Fruit fly (Drosophila melanogaster): Measurements from ENCODE around the gene CG14780.

Gene CG14780

dm6 chrX:1470562-1470961, 1.8 kb upstream of the CG14780 start, which contains the start of gene pck (continued):
- peak; percentile 47 for TF ChIP-seq Six4 (GFP tag; optimal IDR thresholded peaks at IDR 0.05)
- TF ChIP-seq cg (GFP tag; optimal IDR thresholded peaks at IDR 0.05), result peak; percentile 42
- TF ChIP-seq Nf-YC (tag; optimal IDR thresholded peaks at IDR 0.05), result peak; percentile 31
- no peak for TF ChIP-seq croc (GFP tag; conservative IDR thresholded peaks at IDR 0.05)
- peak; percentile 93 for TF ChIP-seq Med (GFP tag)
- peak; percentile 24; the same call in 1 of the 3 replicates for TF ChIP-seq CG14860 (GFP tag; IDR thresholded peaks at IDR 0.05; ENCODE audit: partially characterized antibody)
- no peak for TF ChIP-seq pros (GFP tag; optimal IDR thresholded peaks at IDR 0.05)
- TF ChIP-seq ab (GFP tag; optimal IDR thresholded peaks at IDR 0.05), result peak; percentile 44
- TF ChIP-seq ERR (GFP tag; optimal IDR thresholded peaks at IDR 0.05), result peak; percentile 60
- TF ChIP-seq phol (tag; optimal IDR thresholded peaks at IDR 0.05), result peak; percentile 53
- no peak for TF ChIP-seq CG14965 (GFP tag; optimal IDR thresholded peaks at IDR 0.05; ENCODE audit: borderline replicate concordance)
- no peak for TF ChIP-seq tll (GFP tag; optimal IDR thresholded peaks at IDR 0.05)
- no peak for TF ChIP-seq B-H2 (GFP tag; optimal IDR thresholded peaks at IDR 0.05)
- no peak for TF ChIP-seq TFAM (GFP tag; optimal IDR thresholded peaks at IDR 0.05)
- TF ChIP-seq CG17359 (tag; optimal IDR thresholded peaks at IDR 0.05), result peak; percentile 52
- peak; percentile 56 for TF ChIP-seq CG1024 (GFP tag; IDR thresholded peaks at IDR 0.05)
- TF ChIP-seq CG15696 (tag; optimal IDR thresholded peaks at IDR 0.05), result peak; percentile 59
- TF ChIP-seq pan (optimal IDR thresholded peaks at IDR 0.05), result no peak
- peak in 1 of 2 experiments; percentile 70 for TF ChIP-seq pan (GFP tag; optimal IDR thresholded peaks at IDR 0.05 in 1 of 2, IDR thresholded peaks at IDR 0.05 in 1 of 2)
- TF ChIP-seq tna (GFP tag; IDR thresholded peaks at IDR 0.05; ENCODE audit: partially characterized antibody), result no peak
- no peak for TF ChIP-seq kni (GFP tag; optimal IDR thresholded peaks at IDR 0.05)
- no peak for TF ChIP-seq dmrt99B (tag; optimal IDR thresholded peaks at IDR 0.05)
- peak; percentile 32; the same call in 1 of the 2 replicates for TF ChIP-seq CG4360 (GFP tag; IDR thresholded peaks at IDR 0.05)
- peak; percentile 67 for TF ChIP-seq CG17829 (tag; optimal IDR thresholded peaks at IDR 0.05)
- no peak for TF ChIP-seq Hr78 (GFP tag; optimal IDR thresholded peaks at IDR 0.05)
- TF ChIP-seq gsb (GFP tag; IDR thresholded peaks at IDR 0.05), result no peak
- no peak for TF ChIP-seq NK7.1 (GFP tag; optimal IDR thresholded peaks at IDR 0.05)
- TF ChIP-seq CG4730 (GFP tag; IDR thresholded peaks at IDR 0.05), result no peak
- peak in 1 of 2 experiments; percentile 76 for TF ChIP-seq bsh (GFP tag; optimal IDR thresholded peaks at IDR 0.05)
- TF ChIP-seq CG32767 (GFP tag; IDR thresholded peaks at IDR 0.05), result peak; percentile 65
- TF ChIP-seq CG6765 (GFP tag; optimal IDR thresholded peaks at IDR 0.05), result no peak
- no peak for TF ChIP-seq CG7987 (GFP tag; optimal IDR thresholded peaks at IDR 0.05)
- peak; percentile 61 to 80 for TF ChIP-seq dpn (GFP tag; optimal IDR thresholded peaks at IDR 0.05)
- no peak for TF ChIP-seq da (GFP tag; optimal IDR thresholded peaks at IDR 0.05)
- peak; percentile 63 for TF ChIP-seq Hr3 (GFP tag; optimal IDR thresholded peaks at IDR 0.05)
- TF ChIP-seq CG15601 (tag; optimal IDR thresholded peaks at IDR 0.05), result peak; percentile 51
- TF ChIP-seq Ada2b (GFP tag; IDR thresholded peaks at IDR 0.05), result peak; percentile 43; the same call in 1 of the 2 replicates
- TF ChIP-seq nerfin-1 (tag; optimal IDR thresholded peaks at IDR 0.05), result peak; percentile 33
- peak; percentile 32 to 76 for TF ChIP-seq Pdp1 (GFP tag; optimal IDR thresholded peaks at IDR 0.05)
- TF ChIP-seq ap (GFP tag; IDR thresholded peaks at IDR 0.05), result no peak
- peak; percentile 45 for TF ChIP-seq CG9437 (GFP tag; optimal IDR thresholded peaks at IDR 0.05)
- no peak for TF ChIP-seq dimm (GFP tag; IDR thresholded peaks at IDR 0.05)
- TF ChIP-seq Dbx (GFP tag; IDR thresholded peaks at IDR 0.05), result peak; percentile 59; the same call in 2 of the 3 replicates
- 0 out of 3 replicates have a peak, but pooled peaks have one; percentile 56 for TF ChIP-seq so (GFP tag; IDR thresholded peaks at IDR 0.05)
- no peak for TF ChIP-seq Nf-YA (GFP tag; IDR thresholded peaks at IDR 0.05)
- 0 out of 3 replicates have a peak, but pooled peaks have one; percentile 25 for TF ChIP-seq CG3726 (GFP tag; IDR thresholded peaks at IDR 0.05)
- no peak for TF ChIP-seq CG12219 (GFP tag; optimal IDR thresholded peaks at IDR 0.05)
- TF ChIP-seq tio (GFP tag; optimal IDR thresholded peaks at IDR 0.05), result no peak
- TF ChIP-seq kah (GFP tag; optimal IDR thresholded peaks at IDR 0.05), result no peak
- no peak for TF ChIP-seq Asciz (GFP tag; optimal IDR thresholded peaks at IDR 0.05)

Measured in whole organism, embryonic.